Worm (Caenorhabditis elegans) whole organism, L2 larva: Measurements from ENCODE around the gene B0507.8.

ENCODE experiments used
- R02D3.7 ChIP-seq: fragments of 150-350 bp; optimal IDR thresholded peaks from 2 replicates; lab custom pipeline; 2014; ENCODE audit warnings: missing biosample characterization, missing genetic modification characterization
- ama-1 ChIP-seq: fragments of 150-350 bp; optimal IDR thresholded peaks from 2 replicates; lab custom pipeline; 2018; ENCODE audit warnings: inconsistent platforms
- blmp-1 ChIP-seq: sonication (generic microtip); optimal IDR thresholded peaks from 2 replicates; lab custom pipeline; 2017; ENCODE audit warnings: missing genetic modification characterization, mild to moderate bottlenecking, missing compliant biosample characterization, antibody characterized with exemption, moderate library complexity; ENCODE audit not compliant: insufficient read depth
- dmd-4 ChIP-seq: sonication (generic microtip); optimal IDR thresholded peaks from 2 replicates; lab custom pipeline; 2017; ENCODE audit warnings: missing biosample characterization, missing genetic modification characterization
- elt-1 ChIP-seq: fragments of 150-350 bp; optimal IDR thresholded peaks from 2 replicates; lab custom pipeline; 2014; ENCODE audit warnings: missing biosample characterization, missing genetic modification characterization
- fos-1 ChIP-seq: fragments of 150-350 bp; optimal IDR thresholded peaks from 2 replicates; lab custom pipeline; 2014; ENCODE audit warnings: missing biosample characterization, missing genetic modification characterization
- skn-1 ChIP-seq: sonication (generic microtip); optimal IDR thresholded peaks from 2 replicates; lab custom pipeline; 2017; ENCODE audit warnings: missing biosample characterization, missing genetic modification characterization
- sma-9 ChIP-seq, 2 experiments: fragments of 150-350 bp in 1 of 2; sonication (generic microtip) in 1 of 2; optimal IDR thresholded peaks; 2 replicates each; lab custom pipeline; 2014 to 2016; ENCODE audit warnings: missing genetic modification characterization in 2 of 2, mild to moderate bottlenecking in 1 of 2, missing biosample characterization in 1 of 2, missing compliant biosample characterization in 1 of 2, missing genetic modification reagents in 1 of 2, moderate library complexity in 1 of 2
- snpc-4 ChIP-seq: fragments of 150-350 bp; optimal IDR thresholded peaks from 2 replicates; lab custom pipeline; 2014; ENCODE audit warnings: missing biosample characterization, missing genetic modification characterization
- unc-39 ChIP-seq: fragments of 150-350 bp; optimal IDR thresholded peaks from 2 replicates; lab custom pipeline; 2014; ENCODE audit warnings: missing biosample characterization, missing genetic modification characterization
- zag-1 ChIP-seq: fragments of 150-350 bp; optimal IDR thresholded peaks from 2 replicates; lab custom pipeline; 2014; ENCODE audit warnings: missing biosample characterization, missing genetic modification characterization
- ztf-11 ChIP-seq: sonication (generic microtip); optimal IDR thresholded peaks from 2 replicates; lab custom pipeline; 2017; ENCODE audit warnings: missing biosample characterization, missing genetic modification characterization

ce11 chrV:8781164-8781563 is 18.4 kb upstream of the B0507.8 start:
- no peak for TF ChIP-seq ama-1 (lab: Kevin White, UChicago)
- no peak for TF ChIP-seq unc-39 (tag; lab: Kevin White, UChicago)
- TF ChIP-seq snpc-4 (tag; lab: Kevin White, UChicago): no peak
- no peak for TF ChIP-seq sma-9 (GFP tag; optimal IDR thresholded peaks at IDR 0.05; lab: Kevin White, UChicago)
- no peak for TF ChIP-seq sma-9 (tag; optimal IDR thresholded peaks at IDR 0.05; lab: Kevin White, UChicago)
- TF ChIP-seq fos-1 (tag; lab: Kevin White, UChicago): peak; percentile 64
- no peak for TF ChIP-seq dmd-4
- no peak for TF ChIP-seq elt-1
- TF ChIP-seq ztf-11: no peak
- no peak for TF ChIP-seq zag-1 (tag; lab: Kevin White, UChicago)
- TF ChIP-seq skn-1 (tag; lab: Kevin White, UChicago): no peak
- TF ChIP-seq R02D3.7 (tag; lab: Kevin White, UChicago): no peak
- no peak for TF ChIP-seq blmp-1 (tag; lab: Kevin White, UChicago)
